Worm (Caenorhabditis elegans): ENCODE results near the gene C34F11.8.

C34F11.8 gene

DNA sequence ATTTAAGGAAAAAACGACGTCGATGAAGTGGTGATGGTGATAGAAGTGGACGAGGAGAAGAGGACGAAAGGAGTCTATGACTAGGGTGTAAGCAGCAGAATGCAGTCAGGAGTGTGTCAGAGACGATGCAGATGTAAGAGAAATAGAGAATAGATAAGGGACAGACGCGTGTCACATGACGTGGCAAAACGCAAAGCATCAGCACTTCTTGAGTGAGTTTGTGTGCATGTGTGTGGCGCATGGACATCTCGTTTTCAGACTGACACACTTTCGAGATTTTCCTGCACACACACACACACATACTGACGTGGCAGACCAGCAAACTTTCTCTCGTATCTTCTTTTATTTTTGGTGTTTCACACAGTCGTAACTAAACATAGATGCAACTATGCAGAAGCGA, 28.3 kb downstream of the C34F11.8 start (continued):
- TF ChIP-seq B0035.1 (tag; optimal IDR thresholded peaks at IDR 0.05) (no peak), tbp1 (GFP tag; optimal IDR thresholded peaks at IDR 0.05) (peak; percentile 46), mes-4 (tag; optimal IDR thresholded peaks at IDR 0.05) (no peak), dpl-1 (GFP tag; optimal IDR thresholded peaks at IDR 0.05) (no peak), lin-35 (GFP tag; optimal IDR thresholded peaks at IDR 0.05) (peak in 1 of 3 experiments; percentile 60), die-1 (tag; optimal IDR thresholded peaks at IDR 0.05) (no peak), Y53G8AR.9 (GFP tag; conservative IDR thresholded peaks at IDR 0.05) (peak; percentile 57; the same call in 1 of the 2 replicates), athp-1 (tag; optimal IDR thresholded peaks at IDR 0.05) (no peak), him-1 (tag; optimal IDR thresholded peaks at IDR 0.05) (no peak), F33H1.4 (GFP tag; IDR thresholded peaks at IDR 0.05) (no peak), snpc-1.1 (tag; optimal IDR thresholded peaks at IDR 0.05; ENCODE audit: insufficient read depth) (no peak), madf-6 (GFP tag; IDR thresholded peaks at IDR 0.05) (peak; percentile 20; the same call in 1 of the 2 replicates)

- TF ChIP-seq K11D2.4 (GFP tag; IDR thresholded peaks at IDR 0.05) (peak; percentile 31; the same call in 1 of the 2 replicates), repo-1 (tag; optimal IDR thresholded peaks at IDR 0.05) (peak; percentile 55), snpc-1.3 (tag; optimal IDR thresholded peaks at IDR 0.05; ENCODE audit: insufficient read depth) (no peak), lag-1 (GFP tag; IDR thresholded peaks at IDR 0.05) (no peak), B0336.3 (GFP tag; IDR thresholded peaks at IDR 0.05) (peak; percentile 42; the same call in 1 of the 2 replicates), hsf-1 (GFP tag; IDR thresholded peaks at IDR 0.05) (0 out of 2 replicates have a peak, but pooled peaks have one; percentile 15), zfh-2 (GFP tag; conservative IDR thresholded peaks at IDR 0.05) (peak; percentile 92), F55B11.4 (tag; optimal IDR thresholded peaks at IDR 0.05; ENCODE audit: borderline replicate concordance, insufficient read depth) (no peak), cebp-2 (GFP tag; IDR thresholded peaks at IDR 0.05) (no peak), lir-1 (GFP tag; conservative IDR thresholded peaks at IDR 0.05) (0 out of 2 replicates have a peak, but pooled peaks have one; percentile 29), egl-44 (GFP tag; IDR thresholded peaks at IDR 0.05) (0 out of 2 replicates have a peak, but pooled peaks have one; percentile 61), ztf-26 (tag; optimal IDR thresholded peaks at IDR 0.05) (peak; percentile 27), nfyb-1 (GFP tag; IDR thresholded peaks at IDR 0.05) (peak; percentile 81), die-1 (tag; optimal IDR thresholded peaks at IDR 0.05) (peak; percentile 46), hrde-1 (tag; optimal IDR thresholded peaks at IDR 0.05; ENCODE audit: borderline replicate concordance) (no peak), gei-17 (GFP tag; optimal IDR thresholded peaks at IDR 0.05) (peak; percentile 28), pbrm-1 (GFP tag; IDR thresholded peaks at IDR 0.05) (0 out of 2 replicates have a peak, but pooled peaks have one; percentile 34), somi-1 (GFP tag; optimal IDR thresholded peaks at IDR 0.05) (peak; percentile 64), ceh-58 (GFP tag; IDR thresholded peaks at IDR 0.05) (no peak), K12H6.12 (tag; optimal IDR thresholded peaks at IDR 0.05) (peak; percentile 51), cebp-1 (GFP tag; IDR thresholded peaks at IDR 0.05) (no peak), cebp-1 (tag; optimal IDR thresholded peaks at IDR 0.05) (peak; percentile 72), lin-40 (tag; optimal IDR thresholded peaks at IDR 0.05) (peak; percentile 58), egrh-3 (GFP tag; IDR thresholded peaks at IDR 0.05) (no peak), let-526 (GFP tag; IDR thresholded peaks at IDR 0.05) (no peak), Y53G8AR.9 (GFP tag; conservative IDR thresholded peaks at IDR 0.05) (0 out of 2 replicates have a peak, but pooled peaks have one; percentile 36), atf-7 (tag; optimal IDR thresholded peaks at IDR 0.05) (peak; percentile 26), ztf-18 (tag; optimal IDR thresholded peaks at IDR 0.05) (peak; percentile 26), attf-5 (GFP tag; optimal IDR thresholded peaks at IDR 0.05) (peak; percentile 75), lin-54 (GFP tag; optimal IDR thresholded peaks at IDR 0.05) (peak; percentile 2), Y95B8A.8 (GFP tag; IDR thresholded peaks at IDR 0.05) (no peak), tbp1 (GFP tag; optimal IDR thresholded peaks at IDR 0.05) (peak; percentile 25), ceh-27 (GFP tag; optimal IDR thresholded peaks at IDR 0.05) (peak; percentile 40), nhr-90 (tag; optimal IDR thresholded peaks at IDR 0.05) (peak; percentile 16), ceh-79 (tag; optimal IDR thresholded peaks at IDR 0.05) (no peak), ZK185.1 (tag; optimal IDR thresholded peaks at IDR 0.05; ENCODE audit: poor library complexity, severe bottlenecking) (peak; percentile 47), F52B5.7 (tag; optimal IDR thresholded peaks at IDR 0.05) (peak; percentile 32), lin-35 (GFP tag; optimal IDR thresholded peaks at IDR 0.05) (peak in 1 of 3 experiments; percentile 50)
These were observed 29.3 kb downstream of the C34F11.8 start for ce11 chrII:5181497-5181896.
